Fruit fly (Drosophila melanogaster) whole organism, prepupa: Measurements from ENCODE around the gene CG45066.

Experiments used
- CG10631 ChIP-seq: fragments of 200-800 bp; sonication (Bioruptor generic); optimal IDR thresholded peaks from 2 replicates; lab custom pipeline; 2016; ENCODE audit warnings: missing biosample characterization, missing genetic modification characterization
- CG10669 ChIP-seq: fragments of 200-800 bp; sonication (Bioruptor generic); optimal IDR thresholded peaks from 3 replicates; lab custom pipeline; 2018; ENCODE audit warnings: missing biosample characterization, mild to moderate bottlenecking, missing genetic modification characterization, moderate library complexity
- CG11294 ChIP-seq: fragments of 200-800 bp; sonication (Bioruptor generic); IDR thresholded peaks from 2 replicates; pipeline ENCODE4 v1.3.6; 2022; ENCODE audit warnings: missing biosample characterization, missing genetic modification characterization
- CG11762 ChIP-seq: fragments of 200-800 bp; sonication (Bioruptor generic); optimal IDR thresholded peaks from 3 replicates; lab custom pipeline; 2016; ENCODE audit warnings: missing biosample characterization, missing genetic modification characterization; ENCODE audit not compliant: insufficient read depth
- CG15336 ChIP-seq: fragments of 200-800 bp; sonication (Bioruptor generic); IDR thresholded peaks from 2 replicates; pipeline ENCODE4 v1.3.6; 2022; ENCODE audit warnings: missing biosample characterization, missing genetic modification characterization
- CG1621 ChIP-seq: fragments of 200-800 bp; sonication (Bioruptor generic); optimal IDR thresholded peaks from 3 replicates; lab custom pipeline; 2018; ENCODE audit warnings: missing biosample characterization, mild to moderate bottlenecking, missing genetic modification characterization
- CG16779 ChIP-seq: fragments of 200-800 bp; sonication (Bioruptor generic); optimal IDR thresholded peaks from 3 replicates; lab custom pipeline; 2017; ENCODE audit warnings: missing biosample characterization, mild to moderate bottlenecking, missing genetic modification characterization
- CG3032 ChIP-seq: fragments of 200-800 bp; optimal IDR thresholded peaks from 2 replicates; lab custom pipeline; 2019; ENCODE audit warnings: missing biosample characterization, mild to moderate bottlenecking, missing genetic modification characterization, moderate library complexity
- CG31627 ChIP-seq: fragments of 200-800 bp; sonication (Bioruptor generic); optimal IDR thresholded peaks from 3 replicates; lab custom pipeline; 2016; ENCODE audit warnings: missing biosample characterization, missing genetic modification characterization
- CG32006 ChIP-seq: fragments of 200-800 bp; sonication (Bioruptor generic); optimal IDR thresholded peaks from 3 replicates; lab custom pipeline; 2017; ENCODE audit warnings: missing biosample characterization, mild to moderate bottlenecking, missing genetic modification characterization
- CG34406 ChIP-seq: fragments of 200-800 bp; sonication (Bioruptor generic); optimal IDR thresholded peaks from 3 replicates; lab custom pipeline; 2016; ENCODE audit warnings: missing biosample characterization, missing genetic modification characterization
- CG3919 ChIP-seq: fragments of 200-800 bp; sonication (Bioruptor generic); optimal IDR thresholded peaks from 3 replicates; lab custom pipeline; 2016; ENCODE audit warnings: missing biosample characterization, missing genetic modification characterization
- CG4318 ChIP-seq: fragments of 200-800 bp; sonication (Bioruptor generic); optimal IDR thresholded peaks from 3 replicates; lab custom pipeline; 2017; ENCODE audit warnings: missing biosample characterization, mild to moderate bottlenecking, missing genetic modification characterization
- CG6163 ChIP-seq: fragments of 200-800 bp; sonication (Bioruptor generic); IDR thresholded peaks from 3 replicates; pipeline ENCODE4 v1.3.6; 2022; ENCODE audit warnings: missing biosample characterization, missing genetic modification characterization
- CG6792 ChIP-seq: fragments of 200-800 bp; sonication (Bioruptor generic); optimal IDR thresholded peaks from 3 replicates; lab custom pipeline; 2016; ENCODE audit warnings: missing biosample characterization, missing genetic modification characterization
- CG6808 ChIP-seq: fragments of 200-800 bp; sonication (Bioruptor generic); optimal IDR thresholded peaks from 3 replicates; lab custom pipeline; 2017; ENCODE audit warnings: missing biosample characterization, missing genetic modification characterization, mild to moderate bottlenecking, moderate library complexity, missing genetic modification reagents
- CG6854 ChIP-seq: fragments of 200-800 bp; sonication (Bioruptor generic); optimal IDR thresholded peaks from 2 replicates; lab custom pipeline; 2017; ENCODE audit warnings: missing biosample characterization, mild to moderate bottlenecking, missing genetic modification characterization
- CG8119 ChIP-seq: fragments of 200-800 bp; sonication (Bioruptor generic); IDR thresholded peaks from 3 replicates; pipeline ENCODE4 v1.3.6; 2022; ENCODE audit warnings: missing biosample characterization, missing genetic modification characterization
- CG8632 ChIP-seq: fragments of 200-800 bp; sonication (Bioruptor generic); optimal IDR thresholded peaks from 3 replicates; lab custom pipeline; 2016; ENCODE audit warnings: missing biosample characterization, missing genetic modification characterization
- Eip93F ChIP-seq: fragments of 200-800 bp; sonication (Bioruptor generic); optimal IDR thresholded peaks from 2 replicates; lab custom pipeline; 2016; ENCODE audit warnings: missing biosample characterization, mild to moderate bottlenecking, missing genetic modification characterization
- Ets21C ChIP-seq: fragments of 200-800 bp; sonication (Bioruptor generic); optimal IDR thresholded peaks from 3 replicates; lab custom pipeline; 2016; ENCODE audit warnings: missing biosample characterization, missing genetic modification characterization
- Ets96B ChIP-seq: fragments of 200-800 bp; optimal IDR thresholded peaks from 2 replicates; lab custom pipeline; 2019; ENCODE audit warnings: missing biosample characterization, mild to moderate bottlenecking, missing genetic modification characterization, moderate library complexity
- Hr39 ChIP-seq: fragments of 200-800 bp; sonication (Bioruptor generic); optimal IDR thresholded peaks from 2 replicates; lab custom pipeline; 2016; ENCODE audit warnings: missing biosample characterization, missing genetic modification characterization
- OdsH ChIP-seq: fragments of 200-800 bp; sonication (Bioruptor generic); optimal IDR thresholded peaks from 3 replicates; lab custom pipeline; 2016; ENCODE audit warnings: missing biosample characterization, missing genetic modification characterization
- Smox ChIP-seq: fragments of 200-800 bp; sonication (Bioruptor generic); optimal IDR thresholded peaks from 3 replicates; lab custom pipeline; 2016; ENCODE audit warnings: missing biosample characterization, missing genetic modification characterization
- Sox102F ChIP-seq: fragments of 200-800 bp; sonication (Bioruptor generic); optimal IDR thresholded peaks from 2 replicates; lab custom pipeline; 2016; ENCODE audit warnings: missing biosample characterization, mild to moderate bottlenecking, missing genetic modification characterization
- acj6 ChIP-seq: fragments of 200-800 bp; sonication (Bioruptor generic); optimal IDR thresholded peaks from 3 replicates; lab custom pipeline; 2016; ENCODE audit warnings: missing biosample characterization, missing genetic modification characterization
- cyc ChIP-seq: fragments of 200-800 bp; sonication (Bioruptor generic); optimal IDR thresholded peaks from 3 replicates; lab custom pipeline; 2016; ENCODE audit warnings: missing biosample characterization, missing genetic modification characterization
- dac ChIP-seq: fragments of 200-800 bp; sonication (Bioruptor generic); optimal IDR thresholded peaks from 2 replicates; lab custom pipeline; 2017; ENCODE audit warnings: missing biosample characterization, mild to moderate bottlenecking, missing genetic modification characterization
- esn ChIP-seq: fragments of 200-800 bp; sonication (Bioruptor generic); optimal IDR thresholded peaks from 2 replicates; lab custom pipeline; 2016; ENCODE audit warnings: missing biosample characterization, mild to moderate bottlenecking, missing genetic modification characterization, moderate library complexity
- fd59A ChIP-seq: fragments of 200-800 bp; sonication (Bioruptor generic); optimal IDR thresholded peaks from 2 replicates; lab custom pipeline; 2017; ENCODE audit warnings: missing biosample characterization, mild to moderate bottlenecking, missing genetic modification characterization, missing genetic modification reagents
- fkh ChIP-seq: fragments of 200-800 bp; sonication (Bioruptor generic); optimal IDR thresholded peaks from 3 replicates; lab custom pipeline; 2017; ENCODE audit warnings: missing biosample characterization, mild to moderate bottlenecking, missing genetic modification characterization, moderate library complexity
- lz ChIP-seq: fragments of 200-800 bp; sonication (Bioruptor generic); optimal IDR thresholded peaks from 3 replicates; lab custom pipeline; 2016; ENCODE audit warnings: missing biosample characterization, missing genetic modification characterization
- ss ChIP-seq, 2 experiments: fragments of 200-800 bp; sonication (Bioruptor generic); optimal IDR thresholded peaks; 2 replicates in 1 of 2; 3 replicates in 1 of 2; lab custom pipeline; 2017 to 2018; ENCODE audit warnings: mild to moderate bottlenecking in 2 of 2, missing biosample characterization in 2 of 2, missing genetic modification characterization in 2 of 2, moderate library complexity in 1 of 2
- svp ChIP-seq: fragments of 200-800 bp; sonication (Bioruptor generic); peaks from one replicate; lab custom pipeline; 2016; ENCODE audit warnings: missing biosample characterization, missing genetic modification characterization
- vri ChIP-seq: fragments of 200-800 bp; sonication (Bioruptor generic); optimal IDR thresholded peaks from 3 replicates; lab custom pipeline; 2016; ENCODE audit warnings: missing biosample characterization, mild to moderate bottlenecking, missing genetic modification characterization

The CG45066 gene

dm6 chr3L:3111127-3111526 lies at the start of gene CG45066:
TSS of gene CG45066 (minus strand) at chr3L:3111227.
- TF ChIP-seq fd59A (GFP tag; lab: Kevin White, UChicago) (no peak), CG3919 (GFP tag; lab: Kevin White, UChicago) (no peak)
- TF ChIP-seq, all 60 proteins: peak for 0

- TF ChIP-seq esn (GFP tag; lab: Kevin White, UChicago) (peak; percentile 48), CG3032 (peak; percentile 14), CG32006 (GFP tag; lab: Kevin White, UChicago) (no peak), cyc (GFP tag; lab: Kevin White, UChicago) (peak; percentile 21)
These were observed 48.5 kb upstream of the CG45066 start, which contains the start of the genes ND-30 and CG15812 for dm6 chr3L:3159309-3160194. TSS of gene ND-30 (minus strand) at chr3L:3159578. TSS of gene CG15812 (plus strand) at chr3L:3159991.

- no peak for TF ChIP-seq CG6808
These were observed 46.6 kb upstream of the CG45066 start for dm6 chr3L:3157651-3158050.

dm6 chr3L:3150376-3150775 lies 39.3 kb upstream of the CG45066 start:
- TF ChIP-seq Hr39 (no peak), CG6792 (GFP tag; lab: Kevin White, UChicago) (no peak), CG6854 (GFP tag; lab: Kevin White, UChicago) (no peak), ss (GFP tag; optimal IDR thresholded peaks at IDR 0.05; lab: Kevin White, UChicago) (no peak), CG1621 (no peak), CG10669 (GFP tag; lab: Kevin White, UChicago) (no peak), CG11294 (GFP tag; lab: Robert Waterston, UW) (no peak), CG11762 (GFP tag; lab: Kevin White, UChicago) (no peak), Ets96B (no peak), CG10631 (no peak), acj6 (GFP tag; lab: Kevin White, UChicago) (no peak)
- TF ChIP-seq, all 60 proteins: peak for 0

dm6 chr3L:3149060-3149872 lies 38.2 kb upstream of the CG45066 start:
- peak; percentile 99 for TF ChIP-seq vri
- peak; percentile 88 for TF ChIP-seq svp (GFP tag; lab: Kevin White, UChicago)
- peak; percentile 10; the same call in 1 of the 3 replicates for TF ChIP-seq CG6163 (GFP tag; lab: Robert Waterston, UW)
- TF ChIP-seq dac (GFP tag; lab: Kevin White, UChicago) = no peak
- TF ChIP-seq Ets96B = no peak
- peak; percentile 41; the same call in 1 of the 3 replicates for TF ChIP-seq CG8119
- TF ChIP-seq CG15336 (GFP tag; lab: Robert Waterston, UW) = peak; percentile 50
- TF ChIP-seq ss (GFP tag; optimal IDR thresholded peaks at IDR 0.05; lab: Kevin White, UChicago) = peak in 1 of 2 experiments; percentile 27
- TF ChIP-seq CG16779 (tag; lab: Kevin White, UChicago) = peak; percentile 19

dm6 chr3L:3148125-3149059 lies 37.4 kb upstream of the CG45066 start, which contains the start of the genes Usp5 and BtbVII:
TSS of gene Usp5 (minus strand) at chr3L:3148358.
TSS of gene BtbVII (plus strand) at chr3L:3148646.
- TF ChIP-seq CG34406 (GFP tag; lab: Kevin White, UChicago) = peak; percentile 55
- TF ChIP-seq OdsH (GFP tag; lab: Kevin White, UChicago) = no peak
- TF ChIP-seq CG6808 = peak; percentile 55
- TF ChIP-seq CG10669 (GFP tag; lab: Kevin White, UChicago) = no peak
- TF ChIP-seq CG6792 (GFP tag; lab: Kevin White, UChicago) = peak; percentile 48
- TF ChIP-seq CG31627 (GFP tag; lab: Kevin White, UChicago) = peak; percentile 72
- TF ChIP-seq Eip93F = no peak
- TF ChIP-seq CG8632 (GFP tag; lab: Kevin White, UChicago) = no peak
- TF ChIP-seq CG3032 = peak; percentile 39
- peak; percentile 19 for TF ChIP-seq vri
- TF ChIP-seq CG4318 (GFP tag; lab: Kevin White, UChicago) = no peak
- peak; percentile 60 for TF ChIP-seq Ets21C (GFP tag; lab: Kevin White, UChicago)
- no peak for TF ChIP-seq Smox (GFP tag; lab: Kevin White, UChicago)
- peak; percentile 94 for TF ChIP-seq fkh (GFP tag; lab: Kevin White, UChicago)
- no peak for TF ChIP-seq Sox102F (GFP tag; lab: Kevin White, UChicago)
- TF ChIP-seq lz (GFP tag; lab: Kevin White, UChicago) = peak; percentile 79
